Worm (Caenorhabditis elegans) whole organism, L4 larva: ENCODE measurements around the gene Y39B6A.30.
A peak's percentile ranks its signal among the peaks of the same experiment; 100 is the strongest.

Experiments
- F44E2.7 ChIP-seq: fragments of 200-800 bp; sonication (Bioruptor generic); IDR thresholded peaks from 2 replicates; pipeline ENCODE4 v2.1.2; 2022; ENCODE audit warnings: missing genetic modification characterization, missing compliant biosample characterization
- F49E8.2 ChIP-seq: sonication (generic microtip); optimal IDR thresholded peaks from 2 replicates; lab custom pipeline; 2016; ENCODE audit warnings: missing compliant biosample characterization, mild to moderate bottlenecking, missing genetic modification characterization, borderline replicate concordance
- R02D3.7 ChIP-seq: fragments of 150-350 bp; sonication (generic microtip); optimal IDR thresholded peaks from 3 replicates; lab custom pipeline; 2014; ENCODE audit warnings: missing biosample characterization, missing genetic modification characterization
- T26A8.4 ChIP-seq: fragments of 200-800 bp; sonication (Bioruptor generic); IDR thresholded peaks from 2 replicates; pipeline ENCODE4 v1.3.6; 2022; ENCODE audit warnings: missing genetic modification characterization, missing compliant biosample characterization
- Y105C5A.15 ChIP-seq: fragments of 200-800 bp; sonication (Bioruptor generic); IDR thresholded peaks from 2 replicates; pipeline ENCODE4 v1.3.6; 2022; ENCODE audit warnings: missing genetic modification characterization, missing compliant biosample characterization
- Y48G9A.11 ChIP-seq: fragments of 200-800 bp; sonication (Bioruptor generic); IDR thresholded peaks from 2 replicates; pipeline ENCODE4 v1.3.6; 2022; ENCODE audit warnings: missing genetic modification reagents, missing genetic modification characterization, missing compliant biosample characterization
- aha-1 ChIP-seq: fragments of 150-350 bp; peaks from one replicate; lab custom pipeline; 2014; ENCODE audit warnings: missing biosample characterization, missing genetic modification characterization
- aly-2 ChIP-seq: sonication (generic microtip); optimal IDR thresholded peaks from 2 replicates; lab custom pipeline; 2018; ENCODE audit warnings: missing biosample characterization, missing genetic modification characterization
- ceh-20 ChIP-seq: fragments of 200-800 bp; sonication (Bioruptor generic); IDR thresholded peaks from 2 replicates; pipeline ENCODE4 v1.3.6; 2022; ENCODE audit warnings: missing genetic modification reagents, missing genetic modification characterization, missing compliant biosample characterization
- daf-16 ChIP-seq, 3 experiments: sonication (generic microtip); optimal IDR thresholded peaks; 2 replicates each; lab custom pipeline; 2016 to 2017; ENCODE audit warnings: missing genetic modification characterization in 3 of 3, missing genetic modification reagents in 3 of 3, mild to moderate bottlenecking in 2 of 3, missing compliant biosample characterization in 2 of 3, missing biosample characterization in 1 of 3, moderate library complexity in 1 of 3
- dmd-6 ChIP-seq: fragments of 200-800 bp; sonication (Bioruptor generic); IDR thresholded peaks from 2 replicates; pipeline ENCODE4 v1.3.6; 2022; ENCODE audit warnings: missing genetic modification reagents, missing genetic modification characterization, missing compliant biosample characterization
- dve-1 ChIP-seq: sonication (generic microtip); optimal IDR thresholded peaks from 2 replicates; lab custom pipeline; 2017; ENCODE audit warnings: antibody characterized with exemption, mild to moderate bottlenecking, missing genetic modification characterization, missing compliant biosample characterization; ENCODE audit not compliant: insufficient read depth
- fos-1 ChIP-seq: fragments of 150-350 bp; optimal IDR thresholded peaks from 2 replicates; lab custom pipeline; 2014; ENCODE audit warnings: missing biosample characterization, missing genetic modification characterization
- hlh-11 ChIP-seq: fragments of 200-800 bp; sonication (Bioruptor generic); optimal IDR thresholded peaks from 2 replicates; lab custom pipeline; 2018; ENCODE audit warnings: mild to moderate bottlenecking, missing genetic modification characterization, missing compliant biosample characterization
- hlh-30 ChIP-seq: sonication (generic microtip); optimal IDR thresholded peaks from 2 replicates; lab custom pipeline; 2017; ENCODE audit warnings: antibody characterized with exemption, mild to moderate bottlenecking, missing genetic modification characterization, missing compliant biosample characterization; ENCODE audit not compliant: insufficient read depth
- hmg-1.1 ChIP-seq: fragments of 200-800 bp; sonication (Bioruptor generic); IDR thresholded peaks from 2 replicates; pipeline ENCODE4 v1.3.6; 2022; ENCODE audit warnings: missing genetic modification reagents, missing genetic modification characterization, missing compliant biosample characterization
- lin-1 ChIP-seq: fragments of 200-800 bp; sonication (Bioruptor generic); IDR thresholded peaks from 2 replicates; pipeline ENCODE4 v1.3.6; 2022; ENCODE audit warnings: missing genetic modification reagents, missing genetic modification characterization, missing compliant biosample characterization
- lin-13 ChIP-seq: fragments of 150-350 bp; optimal IDR thresholded peaks from 2 replicates; lab custom pipeline; 2014; ENCODE audit warnings: missing biosample characterization, missing genetic modification reagents, missing genetic modification characterization
- lin-38 ChIP-seq: fragments of 200-800 bp; sonication (Bioruptor generic); IDR thresholded peaks from 2 replicates; pipeline ENCODE4 v1.3.6; 2022; ENCODE audit warnings: missing genetic modification reagents, missing genetic modification characterization, missing compliant biosample characterization
- madf-9 ChIP-seq: fragments of 200-800 bp; sonication (Bioruptor generic); conservative IDR thresholded peaks from 2 replicates; pipeline ENCODE4 v1.3.6; 2022; ENCODE audit warnings: missing genetic modification reagents, missing genetic modification characterization, missing compliant biosample characterization
- mep-1 ChIP-seq: fragments of 150-350 bp; sonication (generic microtip); optimal IDR thresholded peaks from 3 replicates; lab custom pipeline; 2014; ENCODE audit warnings: missing biosample characterization, missing genetic modification characterization
- mes-2 ChIP-seq: sonication (generic microtip); optimal IDR thresholded peaks from 2 replicates; lab custom pipeline; 2016; ENCODE audit warnings: missing genotype, mild to moderate bottlenecking, missing genetic modification characterization, missing compliant biosample characterization; ENCODE audit not compliant: poor library complexity, severe bottlenecking
- nhr-102 ChIP-seq: sonication (generic microtip); optimal IDR thresholded peaks from 2 replicates; lab custom pipeline; 2016; ENCODE audit warnings: mild to moderate bottlenecking, missing genetic modification characterization, moderate library complexity, missing compliant biosample characterization
- nhr-48 ChIP-seq: sonication (generic microtip); optimal IDR thresholded peaks from 2 replicates; lab custom pipeline; 2016; ENCODE audit warnings: mild to moderate bottlenecking, missing genetic modification characterization, missing compliant biosample characterization
- nhr-6 ChIP-seq: fragments of 150-350 bp; optimal IDR thresholded peaks from 2 replicates; lab custom pipeline; 2014; ENCODE audit warnings: missing biosample characterization, missing genetic modification characterization
- nhr-77 ChIP-seq: fragments of 150-350 bp; optimal IDR thresholded peaks from 2 replicates; lab custom pipeline; 2014; ENCODE audit warnings: missing biosample characterization, missing genetic modification characterization
- pha-4 ChIP-seq, 2 experiments: fragments of 150-350 bp in 1 of 2; fragments of 200-800 bp in 1 of 2; sonication (Bioruptor generic) in 1 of 2; IDR thresholded peaks in 1 of 2; optimal IDR thresholded peaks in 1 of 2; 2 replicates each; pipeline versions ENCODE4 v1.3.6 to Lab custom; 2014 to 2022; ENCODE audit warnings: missing genetic modification characterization in 2 of 2, missing genetic modification reagents in 2 of 2, missing biosample characterization in 1 of 2, missing compliant biosample characterization in 1 of 2
- pqm-1 ChIP-seq: sonication (generic microtip); optimal IDR thresholded peaks from 2 replicates; lab custom pipeline; 2017; ENCODE audit warnings: missing biosample characterization, missing genetic modification characterization
- saeg-2 ChIP-seq: fragments of 200-800 bp; sonication (Bioruptor generic); IDR thresholded peaks from 2 replicates; pipeline ENCODE4 v1.3.6; 2022; ENCODE audit warnings: missing genetic modification reagents, missing genetic modification characterization, missing compliant biosample characterization
- sdz-12 ChIP-seq: fragments of 200-800 bp; sonication (Bioruptor generic); optimal IDR thresholded peaks from 2 replicates; lab custom pipeline; 2018; ENCODE audit warnings: mild to moderate bottlenecking, missing genetic modification characterization, missing compliant biosample characterization
- set-16 ChIP-seq: fragments of 200-800 bp; sonication (Bioruptor generic); IDR thresholded peaks from 2 replicates; pipeline ENCODE4 v1.3.6; 2022; ENCODE audit warnings: missing genetic modification reagents, missing genetic modification characterization, missing compliant biosample characterization
- snpc-4 ChIP-seq: fragments of 150-350 bp; optimal IDR thresholded peaks from 2 replicates; lab custom pipeline; 2014; ENCODE audit warnings: missing biosample characterization, missing genetic modification characterization
- tra-1 ChIP-seq: fragments of 200-800 bp; sonication (Bioruptor generic); IDR thresholded peaks from 2 replicates; pipeline ENCODE4 v1.3.6; 2022; ENCODE audit warnings: missing genetic modification reagents, missing genetic modification characterization, missing compliant biosample characterization
- unc-130 ChIP-seq: sonication (generic microtip); optimal IDR thresholded peaks from 2 replicates; lab custom pipeline; 2016; ENCODE audit warnings: missing genetic modification reagents, missing genetic modification characterization, missing compliant biosample characterization
- unc-39 ChIP-seq: sonication (generic microtip); optimal IDR thresholded peaks from 2 replicates; lab custom pipeline; 2017; ENCODE audit warnings: missing biosample characterization, missing genetic modification characterization
- unc-62 ChIP-seq, 3 experiments: fragments of 150-350 bp in 1 of 3; sonication (generic microtip); optimal IDR thresholded peaks in 2 of 3; peaks in 1 of 3; 1 replicate in 1 of 3; 2 replicates in 2 of 3; lab custom pipeline; 2014 to 2017; ENCODE audit warnings: missing biosample characterization in 3 of 3, missing genetic modification characterization in 3 of 3, missing genetic modification reagents in 3 of 3, missing genotype in 1 of 3
- zfp-3 ChIP-seq: fragments of 200-800 bp; sonication (Bioruptor generic); conservative IDR thresholded peaks from 2 replicates; pipeline ENCODE4 v1.3.6; 2022; ENCODE audit warnings: missing genetic modification reagents, missing genetic modification characterization, missing compliant biosample characterization

Gene Y39B6A.30

ce11 chrV:19042256-19042655, 27.9 kb downstream of the Y39B6A.30 start, which contains the start of gene asp-16:
Gene asp-16 (minus strand): TSS chrV:19042605.
- TF ChIP-seq set-16 (GFP tag; lab: Robert Waterston, UW), result peak; percentile 58
- TF ChIP-seq nhr-48, result no peak
- TF ChIP-seq, all 104 proteins: peak for 1

ce11 chrV:19044753-19045152, 30.4 kb downstream of the Y39B6A.30 start, which contains the start of gene asp-15:
Gene asp-15 (minus strand): TSS chrV:19044853.
- no peak for TF ChIP-seq lin-1 (GFP tag; lab: Robert Waterston, UW)
- no peak for TF ChIP-seq ceh-20 (GFP tag; lab: Robert Waterston, UW)
- no peak for TF ChIP-seq unc-130 (GFP tag; lab: Kevin White, UChicago)
- TF ChIP-seq hlh-30 (tag; lab: Kevin White, UChicago), result no peak
- no peak for TF ChIP-seq R02D3.7
- no peak for TF ChIP-seq dmd-6 (GFP tag; lab: Robert Waterston, UW)
- TF ChIP-seq mes-2 (tag; lab: Kevin White, UChicago), result no peak
- no peak for TF ChIP-seq lin-38
- TF ChIP-seq, all 104 proteins: peak for 0

- TF ChIP-seq F44E2.7 (GFP tag; lab: Robert Waterston, UW) (no peak), lin-13 (GFP tag; lab: Kevin White, UChicago) (no peak), F49E8.2 (tag; lab: Kevin White, UChicago) (no peak), Y105C5A.15 (GFP tag; lab: Robert Waterston, UW) (no peak), nhr-6 (no peak), set-16 (GFP tag; lab: Robert Waterston, UW) (peak; percentile 70; the same call in 1 of the 2 replicates), hmg-1.1 (GFP tag; lab: Robert Waterston, UW) (no peak), fos-1 (no peak), madf-9 (0 out of 2 replicates have a peak, but pooled peaks have one; percentile 13)
These were observed 33.1 kb downstream of the Y39B6A.30 start for ce11 chrV:19047442-19047841.

- TF ChIP-seq snpc-4 (tag; lab: Kevin White, UChicago) (no peak), hlh-11 (tag; lab: Kevin White, UChicago) (peak; percentile 46), daf-16 (GFP tag; optimal IDR thresholded peaks at IDR 0.05; lab: Kevin White, UChicago) (no peak), daf-16 (tag; optimal IDR thresholded peaks at IDR 0.05; lab: Kevin White, UChicago) (peak; percentile 84), nhr-102 (peak; percentile 22), Y48G9A.11 (GFP tag; lab: Robert Waterston, UW) (no peak), unc-62 (GFP tag; optimal IDR thresholded peaks at IDR 0.05 in 1 of 2; lab: Kevin White, UChicago) (peak in 1 of 2 experiments; percentile 59), unc-62 (tag; optimal IDR thresholded peaks at IDR 0.05; lab: Kevin White, UChicago) (no peak), mes-2 (tag; lab: Kevin White, UChicago) (peak; percentile 61), tra-1 (GFP tag; lab: Robert Waterston, UW) (no peak), aly-2 (tag; lab: Kevin White, UChicago) (peak; percentile 96), pqm-1 (peak; percentile 26), zfp-3 (GFP tag; lab: Robert Waterston, UW) (peak; percentile 83; the same call in 1 of the 2 replicates), nhr-77 (tag; lab: Kevin White, UChicago) (peak; percentile 29), saeg-2 (no peak), unc-39 (tag; lab: Kevin White, UChicago) (no peak), pha-4 (GFP tag; IDR thresholded peaks at IDR 0.05; lab: Robert Waterston, UW) (peak; percentile 35; the same call in 1 of the 2 replicates), pha-4 (tag; optimal IDR thresholded peaks at IDR 0.05; lab: Kevin White, UChicago) (no peak), sdz-12 (GFP tag; lab: Kevin White, UChicago) (no peak), mep-1 (tag; lab: Kevin White, UChicago) (peak; percentile 11), aha-1 (tag; lab: Kevin White, UChicago) (peak; percentile 91), T26A8.4 (peak; percentile 34; the same call in 1 of the 2 replicates), dve-1 (peak; percentile 80), dmd-6 (GFP tag; lab: Robert Waterston, UW) (peak; percentile 29; the same call in 1 of the 2 replicates), set-16 (GFP tag; lab: Robert Waterston, UW) (peak; percentile 80)
These were observed 35.0 kb downstream of the Y39B6A.30 start for ce11 chrV:19049140-19050092.
